Worm (Caenorhabditis elegans): ENCODE data around the gene cks-1.

- TF ChIP-seq nhr-76 (tag; optimal IDR thresholded peaks at IDR 0.05), result no peak
- no peak for TF ChIP-seq ces-1 (GFP tag; optimal IDR thresholded peaks at IDR 0.05)
- no peak for TF ChIP-seq drap-1 (GFP tag; optimal IDR thresholded peaks at IDR 0.05)
- TF ChIP-seq snpc-4 (tag; optimal IDR thresholded peaks at IDR 0.05), result no peak
- TF ChIP-seq unc-39 (tag; optimal IDR thresholded peaks at IDR 0.05), result no peak
- TF ChIP-seq elt-1 (tag; optimal IDR thresholded peaks at IDR 0.05; ENCODE audit: borderline replicate concordance, insufficient read depth), result no peak
- no peak for TF ChIP-seq ham-2 (GFP tag; optimal IDR thresholded peaks at IDR 0.05)
- no peak for TF ChIP-seq unc-120 (tag; optimal IDR thresholded peaks at IDR 0.05; ENCODE audit: poor library complexity, severe bottlenecking)
- no peak for TF ChIP-seq nhr-12 (tag; optimal IDR thresholded peaks at IDR 0.05)
- TF ChIP-seq unc-62 (GFP tag; optimal IDR thresholded peaks at IDR 0.05), result no peak
- TF ChIP-seq nhr-237 (tag; optimal IDR thresholded peaks at IDR 0.05), result no peak
- no peak for TF ChIP-seq lin-13 (tag; optimal IDR thresholded peaks at IDR 0.05)
- TF ChIP-seq lsy-2 (tag; optimal IDR thresholded peaks at IDR 0.05), result no peak
- no peak for TF ChIP-seq mep-1 (tag; optimal IDR thresholded peaks at IDR 0.05)
Observed at ce11 chrIV:8481308-8481707, 32.4 kb upstream of the cks-1 start, which contains the start of gene spp-8.
